Worm (Caenorhabditis elegans) whole organism, midembryonic: ENCODE data around the gene F53F4.17.

Experiments
- T22C8.4 ChIP-seq: fragments of 200-800 bp; sonication (Bioruptor generic); IDR thresholded peaks from 2 replicates; pipeline ENCODE4 v1.3.6; 2022; ENCODE audit warnings: missing genetic modification characterization, missing compliant biosample characterization
- cog-1 ChIP-seq: sonication (generic microtip); optimal IDR thresholded peaks from 2 replicates; lab custom pipeline; 2016; ENCODE audit warnings: missing genetic modification characterization, missing compliant biosample characterization
- flt-1 ChIP-seq: fragments of 200-800 bp; sonication (Bioruptor generic); IDR thresholded peaks from 2 replicates; pipeline ENCODE4 v1.3.6; 2022; ENCODE audit warnings: missing genetic modification characterization, missing compliant biosample characterization
- klf-2 ChIP-seq: fragments of 200-800 bp; sonication (Bioruptor generic); conservative IDR thresholded peaks from 2 replicates; pipeline ENCODE4 v1.3.6; 2022; ENCODE audit warnings: missing genetic modification reagents, missing genetic modification characterization, missing compliant biosample characterization
- med-1 ChIP-seq: sonication (generic microtip); optimal IDR thresholded peaks from 2 replicates; lab custom pipeline; 2017; ENCODE audit warnings: missing genetic modification characterization, mild to moderate bottlenecking, missing compliant biosample characterization, antibody characterized with exemption, missing genetic modification reagents; ENCODE audit not compliant: insufficient read depth
- ref-1 ChIP-seq: fragments of 200-800 bp; sonication (Bioruptor generic); conservative IDR thresholded peaks from 2 replicates; pipeline ENCODE4 v1.3.6; 2022; ENCODE audit warnings: missing genetic modification reagents, missing genetic modification characterization, missing compliant biosample characterization
- tab-1 ChIP-seq: fragments of 200-800 bp; sonication (Bioruptor generic); IDR thresholded peaks from 2 replicates; pipeline ENCODE4 v1.3.6; 2022; ENCODE audit warnings: missing genetic modification characterization, missing compliant biosample characterization
- ztf-23 ChIP-seq: fragments of 200-800 bp; sonication (Bioruptor generic); IDR thresholded peaks from 2 replicates; pipeline ENCODE4 v1.3.6; 2022; ENCODE audit warnings: missing genetic modification reagents, missing genetic modification characterization, missing compliant biosample characterization
- ztf-29 ChIP-seq: fragments of 200-800 bp; sonication (Bioruptor generic); IDR thresholded peaks from 2 replicates; pipeline ENCODE4 v1.3.6; 2022; ENCODE audit warnings: missing genetic modification reagents, missing genetic modification characterization, missing compliant biosample characterization

The F53F4.17 gene

ce11 chrV:13619752-13620151 lies 31.8 kb downstream of the F53F4.17 start, which contains the start of gene srd-11:
Gene srd-11, minus strand, starts transcription at chrV:13619852.
- TF ChIP-seq ztf-29: no peak
- no peak for TF ChIP-seq flt-1
- TF ChIP-seq cog-1: no peak
- TF ChIP-seq klf-2 (GFP tag; lab: Robert Waterston, UW): no peak
- no peak for TF ChIP-seq ref-1
- TF ChIP-seq med-1 (GFP tag; lab: Kevin White, UChicago): no peak
- TF ChIP-seq tab-1: no peak
- no peak for TF ChIP-seq T22C8.4 (GFP tag; lab: Robert Waterston, UW)
- TF ChIP-seq ztf-23 (GFP tag; lab: Robert Waterston, UW): no peak

ce11 chrV:13620676-13621075 lies 32.7 kb downstream of the F53F4.17 start, which contains the start of gene F53F4.15:
Gene F53F4.15, plus strand, starts transcription at chrV:13620976.
- TF ChIP-seq ref-1: no peak
- TF ChIP-seq T22C8.4 (GFP tag; lab: Robert Waterston, UW): no peak
- no peak for TF ChIP-seq ztf-23 (GFP tag; lab: Robert Waterston, UW)
- TF ChIP-seq med-1 (GFP tag; lab: Kevin White, UChicago): no peak
- TF ChIP-seq tab-1: no peak
- no peak for TF ChIP-seq ztf-29
- no peak for TF ChIP-seq flt-1
- TF ChIP-seq klf-2 (GFP tag; lab: Robert Waterston, UW): no peak
- TF ChIP-seq cog-1: no peak

ce11 chrV:13621720-13622119 lies 33.7 kb downstream of the F53F4.17 start, which contains the start of gene F53F4.16:
Gene F53F4.16, minus strand, starts transcription at chrV:13621820.
- no peak for TF ChIP-seq ztf-23 (GFP tag; lab: Robert Waterston, UW)
- TF ChIP-seq med-1 (GFP tag; lab: Kevin White, UChicago): no peak

- TF ChIP-seq ztf-23 (GFP tag; lab: Robert Waterston, UW): no peak
- no peak for TF ChIP-seq ztf-29
- TF ChIP-seq tab-1: no peak
- no peak for TF ChIP-seq ref-1
- TF ChIP-seq T22C8.4 (GFP tag; lab: Robert Waterston, UW): no peak
- no peak for TF ChIP-seq med-1 (GFP tag; lab: Kevin White, UChicago)
- no peak for TF ChIP-seq cog-1
- no peak for TF ChIP-seq klf-2 (GFP tag; lab: Robert Waterston, UW)
- TF ChIP-seq flt-1: no peak
Observed at ce11 chrV:13624424-13624823, 36.4 kb downstream of the F53F4.17 start, which contains the start of gene F53F4.11. Gene F53F4.11, minus strand, starts transcription at chrV:13624524.

- TF ChIP-seq klf-2 (GFP tag; lab: Robert Waterston, UW) (no peak), ztf-29 (no peak), med-1 (GFP tag; lab: Kevin White, UChicago) (no peak), ztf-23 (GFP tag; lab: Robert Waterston, UW) (no peak), cog-1 (no peak), flt-1 (no peak), T22C8.4 (GFP tag; lab: Robert Waterston, UW) (no peak), ref-1 (no peak), tab-1 (no peak)
Observed at ce11 chrV:13625517-13626097, 37.6 kb downstream of the F53F4.17 start, which contains the start of the genes nduv-2 and F53F4.12. Gene nduv-2, minus strand, starts transcription at chrV:13625567. Gene F53F4.12, plus strand, starts transcription at chrV:13626047.

- no peak for TF ChIP-seq klf-2 (GFP tag; lab: Robert Waterston, UW)
- no peak for TF ChIP-seq med-1 (GFP tag; lab: Kevin White, UChicago)
- TF ChIP-seq cog-1: no peak
- no peak for TF ChIP-seq ref-1
- TF ChIP-seq ztf-23 (GFP tag; lab: Robert Waterston, UW): no peak
- TF ChIP-seq flt-1: no peak
- TF ChIP-seq T22C8.4 (GFP tag; lab: Robert Waterston, UW): no peak
- no peak for TF ChIP-seq ztf-29
- TF ChIP-seq tab-1: no peak
Observed at ce11 chrV:13627103-13627623, 39.2 kb downstream of the F53F4.17 start, which contains the start of gene sde-2. Gene sde-2, plus strand, starts transcription at chrV:13627573.

ce11 chrV:13634149-13634548 lies 46.1 kb downstream of the F53F4.17 start, which contains the start of gene H37A05.2:
Gene H37A05.2, minus strand, starts transcription at chrV:13634249.
- TF ChIP-seq flt-1: no peak
- no peak for TF ChIP-seq med-1 (GFP tag; lab: Kevin White, UChicago)
- no peak for TF ChIP-seq ref-1

ce11 chrV:13636411-13636810 lies 48.4 kb downstream of the F53F4.17 start:
- TF ChIP-seq ref-1: no peak
- no peak for TF ChIP-seq cog-1
- TF ChIP-seq ztf-29: no peak
- TF ChIP-seq tab-1: no peak
- TF ChIP-seq flt-1: no peak
- TF ChIP-seq med-1 (GFP tag; lab: Kevin White, UChicago): no peak
- TF ChIP-seq ztf-23 (GFP tag; lab: Robert Waterston, UW): no peak
- TF ChIP-seq T22C8.4 (GFP tag; lab: Robert Waterston, UW): no peak
- no peak for TF ChIP-seq klf-2 (GFP tag; lab: Robert Waterston, UW)

ce11 chrV:13638040-13638439 lies 50.0 kb downstream of the F53F4.17 start:
- no peak for TF ChIP-seq tab-1
- no peak for TF ChIP-seq T22C8.4 (GFP tag; lab: Robert Waterston, UW)
- no peak for TF ChIP-seq med-1 (GFP tag; lab: Kevin White, UChicago)
- TF ChIP-seq cog-1: no peak
- no peak for TF ChIP-seq flt-1
- no peak for TF ChIP-seq ztf-29
- TF ChIP-seq ztf-23 (GFP tag; lab: Robert Waterston, UW): no peak
- no peak for TF ChIP-seq ref-1
- TF ChIP-seq klf-2 (GFP tag; lab: Robert Waterston, UW): no peak
